Worm (Caenorhabditis elegans) whole organism, L3 larva: ENCODE data around the gene pax-3.

Experiments
- nfya-1 ChIP-seq: sonication (generic microtip); optimal IDR thresholded peaks from 2 replicates; lab custom pipeline; 2017; ENCODE audit warnings: missing genetic modification characterization, mild to moderate bottlenecking, missing compliant biosample characterization, antibody characterized with exemption, moderate library complexity; ENCODE audit not compliant: insufficient read depth
- nhr-11 ChIP-seq: fragments of 150-350 bp; optimal IDR thresholded peaks from 2 replicates; lab custom pipeline; 2014; ENCODE audit warnings: missing biosample characterization, missing genetic modification characterization
- skn-1 ChIP-seq: fragments of 150-350 bp; optimal IDR thresholded peaks from 2 replicates; lab custom pipeline; 2014; ENCODE audit warnings: missing biosample characterization, missing genetic modification characterization
- unc-62 ChIP-seq: fragments of 150-350 bp; sonication (generic microtip); optimal IDR thresholded peaks from 4 replicates; lab custom pipeline; 2014; ENCODE audit warnings: missing biosample characterization, missing genetic modification reagents, missing genetic modification characterization
- zag-1 ChIP-seq: fragments of 150-350 bp; optimal IDR thresholded peaks from 2 replicates; lab custom pipeline; 2014; ENCODE audit warnings: missing biosample characterization, missing genetic modification characterization

- TF ChIP-seq zag-1 (tag; lab: Kevin White, UChicago) (no peak), skn-1 (tag; lab: Kevin White, UChicago) (no peak), unc-62 (GFP tag; lab: Kevin White, UChicago) (no peak), nhr-11 (tag; lab: Kevin White, UChicago) (no peak), nfya-1 (no peak)
Observed at ce11 chrII:10144092-10144491, 2.3 kb upstream of the pax-3 start, which contains the start of gene F27E5.3.
